Fruit fly (Drosophila melanogaster) S2 (cell line): ENCODE results near the gene Sfp24Bb.

Source experiments
- CG8478 ChIP-seq: fragments of >200 bp; optimal IDR thresholded peaks from 2 replicates; lab custom pipeline; 2018
- CTCF ChIP-seq, 2 experiments: fragments of >200 bp; optimal IDR thresholded peaks; 2 replicates each; lab custom pipeline; 2018

dm6 chr2L:3655698-3656105, 13.9 kb downstream of the Sfp24Bb start:
- TF ChIP-seq CG8478 (lab: Kevin White, UChicago): no peak
- no peak for TF ChIP-seq CTCF (optimal IDR thresholded peaks at IDR 0.05; lab: Kevin White, UChicago)
